Worm (Caenorhabditis elegans) whole organism, early embryonic: ENCODE results near the gene asah-2.

Source experiments
- ama-1 ChIP-seq: fragments of 150-350 bp; optimal IDR thresholded peaks from 2 replicates; lab custom pipeline; 2014
- ets-7 ChIP-seq: sonication (generic microtip); optimal IDR thresholded peaks from 2 replicates; lab custom pipeline; 2016; ENCODE audit warnings: missing genotype, missing genetic modification characterization, missing compliant biosample characterization
- hmg-4 ChIP-seq: fragments of 200-800 bp; sonication (Bioruptor generic); optimal IDR thresholded peaks from 2 replicates; lab custom pipeline; 2018; ENCODE audit warnings: mild to moderate bottlenecking, missing genetic modification characterization, missing compliant biosample characterization
- scrt-1 ChIP-seq: fragments of 200-800 bp; sonication (Bioruptor generic); IDR thresholded peaks from 2 replicates; pipeline ENCODE4 v1.3.6; 2022; ENCODE audit warnings: missing genetic modification characterization, missing compliant biosample characterization
- tbx-37 ChIP-seq: fragments of 200-800 bp; sonication (Bioruptor generic); conservative IDR thresholded peaks from 2 replicates; pipeline ENCODE4 v1.3.6; 2022; ENCODE audit warnings: missing genetic modification reagents, missing genetic modification characterization, missing compliant biosample characterization

DNA sequence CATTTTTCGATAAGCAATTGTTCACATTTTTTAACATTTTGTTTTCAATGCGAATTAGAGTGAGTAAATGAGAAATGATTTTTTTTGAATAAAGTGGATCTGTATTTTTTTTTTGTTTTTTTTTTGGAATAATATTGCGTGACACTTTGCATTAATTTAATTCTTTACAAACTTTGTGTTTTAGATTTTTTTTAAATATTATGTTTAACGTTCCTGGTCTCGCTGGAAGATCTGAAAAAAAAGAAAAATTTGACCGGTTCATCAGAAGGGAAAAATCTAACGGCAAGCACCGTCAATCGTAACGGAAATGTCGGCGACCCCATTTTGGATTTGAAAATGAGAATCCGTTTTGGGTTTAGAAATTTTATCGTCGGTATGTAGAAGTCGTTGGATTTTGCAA lies 50.0 kb downstream of the asah-2 start, which contains the start of gene cdc-25.4:
- no peak for TF ChIP-seq scrt-1 (GFP tag; lab: Robert Waterston, UW)
- no peak for TF ChIP-seq ama-1 (lab: Kevin White, UChicago)
- TF ChIP-seq ets-7 (tag; lab: Kevin White, UChicago): no peak
- TF ChIP-seq hmg-4 (GFP tag; lab: Kevin White, UChicago): no peak
- no peak for TF ChIP-seq tbx-37 (GFP tag; lab: Robert Waterston, UW)
